Worm (Caenorhabditis elegans): ENCODE data around the gene dhs-13.
A peak's percentile ranks its signal among the peaks of the same experiment; 100 is the strongest.

ce11 chrV:1804645-1805559 lies 33.4 kb upstream of the dhs-13 start, which contains the start of the genes hsp-16.2 and hsp-16.41:
- TF ChIP-seq nhr-28 (tag; optimal IDR thresholded peaks at IDR 0.05) (no peak), mls-2 (tag; optimal IDR thresholded peaks at IDR 0.05) (peak; percentile 46)

All from whole organism, mixed stage, embryonic.